Fruit fly (Drosophila melanogaster) whole organism, embryonic: ENCODE results near the gene Ufd1.
A peak's percentile ranks its signal among the peaks of the same experiment; 100 is the strongest.

ENCODE experiments used
- C15 ChIP-seq: fragments of 200-800 bp; sonication (Bioruptor generic); IDR thresholded peaks from 3 replicates; pipeline ENCODE4 v1.3.6; 2022; ENCODE audit warnings: missing biosample characterization, missing genetic modification characterization
- CG10654 ChIP-seq: fragments of 200-800 bp; sonication (Bioruptor generic); optimal IDR thresholded peaks from 2 replicates; lab custom pipeline; 2016; ENCODE audit warnings: missing biosample characterization, missing genetic modification characterization
- CG11456 ChIP-seq: fragments of 200-800 bp; sonication (Bioruptor generic); IDR thresholded peaks from 3 replicates; pipeline ENCODE4 v1.3.6; 2022; ENCODE audit warnings: missing biosample characterization, missing genetic modification characterization
- CG13287 ChIP-seq: fragments of 200-800 bp; sonication (Bioruptor generic); IDR thresholded peaks from 2 replicates; pipeline ENCODE4 v1.3.6; 2022; ENCODE audit warnings: missing biosample characterization, missing genetic modification characterization; ENCODE audit not compliant: partially characterized antibody
- CG13624 ChIP-seq: fragments of 200-800 bp; sonication (Bioruptor generic); optimal IDR thresholded peaks from 2 replicates; lab custom pipeline; 2016; ENCODE audit warnings: missing biosample characterization, missing genetic modification characterization
- CG13775 ChIP-seq: fragments of 200-800 bp; sonication (Bioruptor generic); optimal IDR thresholded peaks from 3 replicates; lab custom pipeline; 2017; ENCODE audit warnings: missing biosample characterization, mild to moderate bottlenecking, missing genetic modification characterization
- CG13894 ChIP-seq: fragments of 200-800 bp; sonication (Bioruptor generic); optimal IDR thresholded peaks from 3 replicates; lab custom pipeline; 2018; ENCODE audit warnings: missing biosample characterization, mild to moderate bottlenecking, missing genetic modification characterization, moderate library complexity
- CG14860 ChIP-seq: fragments of 200-800 bp; sonication (Bioruptor generic); IDR thresholded peaks from 3 replicates; pipeline ENCODE4 v1.3.6; 2022; ENCODE audit warnings: missing biosample characterization, missing genetic modification characterization; ENCODE audit not compliant: partially characterized antibody
- CG14965 ChIP-seq: fragments of 200-800 bp; sonication (Bioruptor generic); optimal IDR thresholded peaks from 2 replicates; lab custom pipeline; 2016; ENCODE audit warnings: missing biosample characterization, missing genetic modification characterization, borderline replicate concordance
- CG15696 ChIP-seq: fragments of 200-800 bp; sonication (Bioruptor generic); optimal IDR thresholded peaks from 2 replicates; lab custom pipeline; 2019; ENCODE audit warnings: missing biosample characterization, mild to moderate bottlenecking, missing genetic modification characterization, moderate library complexity
- CG1647 ChIP-seq: fragments of 200-800 bp; sonication (Bioruptor generic); optimal IDR thresholded peaks from 3 replicates; lab custom pipeline; 2016; ENCODE audit warnings: missing biosample characterization, missing genetic modification characterization
- CG16815 ChIP-seq: fragments of 200-800 bp; sonication (Bioruptor generic); optimal IDR thresholded peaks from 3 replicates; lab custom pipeline; 2017; ENCODE audit warnings: missing biosample characterization, mild to moderate bottlenecking, missing genetic modification characterization
- CG16863 ChIP-seq: fragments of 200-800 bp; sonication (Bioruptor generic); optimal IDR thresholded peaks from 3 replicates; lab custom pipeline; 2016; ENCODE audit warnings: missing biosample characterization, missing genetic modification characterization
- CG17385 ChIP-seq: fragments of 200-800 bp; sonication (Bioruptor generic); optimal IDR thresholded peaks from 3 replicates; lab custom pipeline; 2018; ENCODE audit warnings: missing biosample characterization, mild to moderate bottlenecking, missing genetic modification characterization
- CG30431 ChIP-seq: fragments of 200-800 bp; sonication (Bioruptor generic); optimal IDR thresholded peaks from 2 replicates; lab custom pipeline; 2017; ENCODE audit warnings: missing biosample characterization, missing genetic modification characterization
- CG32767 ChIP-seq: fragments of 200-800 bp; sonication (Bioruptor generic); IDR thresholded peaks from 2 replicates; pipeline ENCODE4 v1.3.6; 2022; ENCODE audit warnings: missing biosample characterization, missing genetic modification characterization
- CG4404 ChIP-seq: fragments of 200-800 bp; sonication (Bioruptor generic); IDR thresholded peaks from 2 replicates; pipeline ENCODE4 v1.3.6; 2022; ENCODE audit warnings: missing biosample characterization, missing genetic modification characterization
- CG4617 ChIP-seq: fragments of 200-800 bp; sonication (Bioruptor generic); optimal IDR thresholded peaks from 3 replicates; lab custom pipeline; 2016; ENCODE audit warnings: missing biosample characterization, missing genetic modification characterization, borderline replicate concordance
- CG6254 ChIP-seq: fragments of 200-800 bp; sonication (Bioruptor generic); optimal IDR thresholded peaks from 3 replicates; lab custom pipeline; 2017; ENCODE audit warnings: mild to moderate bottlenecking, missing biosample characterization, missing genetic modification reagents, missing genetic modification characterization
- CG6683 ChIP-seq: fragments of 200-800 bp; sonication (Bioruptor generic); optimal IDR thresholded peaks from 2 replicates; lab custom pipeline; 2017; ENCODE audit warnings: missing biosample characterization, mild to moderate bottlenecking, missing genetic modification characterization, missing genetic modification reagents
- CG6689 ChIP-seq: fragments of 200-800 bp; sonication (Bioruptor generic); IDR thresholded peaks from 2 replicates; pipeline ENCODE4 v1.3.6; 2022; ENCODE audit warnings: missing biosample characterization, missing genetic modification characterization
- CG7963 ChIP-seq: fragments of 200-800 bp; sonication (Bioruptor generic); IDR thresholded peaks from 3 replicates; pipeline ENCODE4 v1.3.6; 2022; ENCODE audit warnings: missing biosample characterization, missing genetic modification characterization; ENCODE audit not compliant: partially characterized antibody
- CG8290 ChIP-seq, 3 experiments: fragments of 200-800 bp; sonication (Bioruptor generic); optimal IDR thresholded peaks; 2 replicates each; lab custom pipeline; 2016 to 2019; ENCODE audit warnings: missing biosample characterization in 3 of 3, missing genetic modification characterization in 3 of 3, mild to moderate bottlenecking in 2 of 3, moderate library complexity in 1 of 3
- Dip2 ChIP-seq: fragments of 200-800 bp; sonication (Bioruptor generic); IDR thresholded peaks from 2 replicates; pipeline ENCODE4 v1.3.6; 2022; ENCODE audit warnings: missing biosample characterization, missing genetic modification characterization
- Ets65A ChIP-seq: fragments of 200-800 bp; sonication (Bioruptor generic); peaks from one replicate; lab custom pipeline; 2016; ENCODE audit warnings: missing biosample characterization, missing genetic modification characterization
- Hr78 ChIP-seq, 2 experiments: fragments of 200-800 bp in 1 of 2; fragments of >200 bp in 1 of 2; sonication (Bioruptor generic) in 1 of 2; optimal IDR thresholded peaks; 2 replicates each; lab custom pipeline; 2017 to 2019; ENCODE audit warnings: missing biosample characterization in 2 of 2, missing genetic modification characterization in 2 of 2, mild to moderate bottlenecking in 1 of 2, moderate library complexity in 1 of 2
- Lim3 ChIP-seq: fragments of 200-800 bp; sonication (Bioruptor generic); IDR thresholded peaks from 2 replicates; pipeline ENCODE4 v1.3.6; 2022; ENCODE audit warnings: missing biosample characterization, missing genetic modification characterization
- Lpt ChIP-seq: fragments of >200 bp; optimal IDR thresholded peaks from 2 replicates; lab custom pipeline; 2018; ENCODE audit warnings: missing biosample characterization, missing genetic modification characterization
- NC2β ChIP-seq: fragments of 200-800 bp; sonication (Bioruptor generic); optimal IDR thresholded peaks from 2 replicates; lab custom pipeline; 2016; ENCODE audit warnings: missing biosample characterization, missing genetic modification characterization
- Nf-YB ChIP-seq: fragments of 200-800 bp; sonication (Bioruptor generic); optimal IDR thresholded peaks from 3 replicates; lab custom pipeline; 2019; ENCODE audit warnings: missing biosample characterization, mild to moderate bottlenecking, missing genetic modification characterization, moderate library complexity
- Poxn ChIP-seq: fragments of 200-800 bp; sonication (Bioruptor generic); IDR thresholded peaks from 2 replicates; pipeline ENCODE4 v1.3.6; 2022; ENCODE audit warnings: missing biosample characterization, missing genetic modification characterization
- bsh ChIP-seq, 2 experiments: fragments of 200-800 bp; sonication (Bioruptor generic); optimal IDR thresholded peaks; 2 replicates each; lab custom pipeline; 2017 to 2018; ENCODE audit warnings: mild to moderate bottlenecking in 2 of 2, missing biosample characterization in 2 of 2, missing genetic modification characterization in 2 of 2, moderate library complexity in 1 of 2
- croc ChIP-seq: fragments of 200-800 bp; sonication (Bioruptor generic); conservative IDR thresholded peaks from 3 replicates; pipeline ENCODE4 v1.3.6; 2022; ENCODE audit warnings: missing biosample characterization, missing genetic modification characterization
- crp ChIP-seq, 2 experiments: fragments of 200-800 bp; sonication (Bioruptor generic); optimal IDR thresholded peaks; 2 replicates in 1 of 2; 3 replicates in 1 of 2; lab custom pipeline; 2017; ENCODE audit warnings: missing biosample characterization in 2 of 2, missing genetic modification characterization in 2 of 2, mild to moderate bottlenecking in 1 of 2, moderate library complexity in 1 of 2
- fu2 ChIP-seq: fragments of 200-800 bp; sonication (Bioruptor generic); optimal IDR thresholded peaks from 2 replicates; lab custom pipeline; 2016; ENCODE audit warnings: missing biosample characterization, missing genetic modification characterization
- grn ChIP-seq: fragments of 200-800 bp; sonication (Bioruptor generic); optimal IDR thresholded peaks from 3 replicates; lab custom pipeline; 2017; ENCODE audit warnings: missing biosample characterization, missing genetic modification characterization
- jigr1 ChIP-seq: fragments of 200-800 bp; sonication (Bioruptor generic); IDR thresholded peaks from 3 replicates; pipeline ENCODE4 v1.3.6; 2022; ENCODE audit warnings: missing biosample characterization, missing genetic modification characterization
- jing ChIP-seq: fragments of 200-800 bp; sonication (Bioruptor generic); optimal IDR thresholded peaks from 2 replicates; lab custom pipeline; 2018; ENCODE audit warnings: missing biosample characterization, mild to moderate bottlenecking, missing genetic modification characterization
- jumu ChIP-seq: fragments of 200-800 bp; sonication (Bioruptor generic); optimal IDR thresholded peaks from 3 replicates; lab custom pipeline; 2016; ENCODE audit warnings: missing biosample characterization, missing genetic modification characterization
- oc ChIP-seq: fragments of 200-800 bp; sonication (Bioruptor generic); optimal IDR thresholded peaks from 2 replicates; lab custom pipeline; 2018; ENCODE audit warnings: missing biosample characterization, mild to moderate bottlenecking, missing genetic modification characterization, moderate library complexity
- odd ChIP-seq: fragments of 200-800 bp; sonication (Bioruptor generic); optimal IDR thresholded peaks from 2 replicates; lab custom pipeline; 2017; ENCODE audit warnings: missing biosample characterization, mild to moderate bottlenecking, missing genetic modification characterization
- sc ChIP-seq, 3 experiments: fragments of >200 bp in 2 of 3; fragments of 200-800 bp in 1 of 3; sonication (Bioruptor generic) in 1 of 3; optimal IDR thresholded peaks; 2 replicates in 2 of 3; 3 replicates in 1 of 3; lab custom pipeline; 2017; ENCODE audit warnings: mild to moderate bottlenecking in 1 of 3, missing biosample characterization in 1 of 3, missing genetic modification characterization in 1 of 3, missing genetic modification reagents in 1 of 3
- sisA ChIP-seq: fragments of 200-800 bp; sonication (Bioruptor generic); IDR thresholded peaks from 2 replicates; pipeline ENCODE4 v1.3.6; 2022; ENCODE audit warnings: missing biosample characterization, missing genetic modification characterization
- sob ChIP-seq: fragments of 200-800 bp; sonication (Bioruptor generic); IDR thresholded peaks from 2 replicates; pipeline ENCODE4 v1.3.6; 2022; ENCODE audit warnings: missing biosample characterization, missing genetic modification characterization
- tin ChIP-seq: fragments of 200-800 bp; sonication (Bioruptor generic); optimal IDR thresholded peaks from 3 replicates; lab custom pipeline; 2016; ENCODE audit warnings: missing biosample characterization, missing genetic modification characterization
- wek ChIP-seq: fragments of 200-800 bp; sonication (Bioruptor generic); optimal IDR thresholded peaks from 3 replicates; lab custom pipeline; 2018; ENCODE audit warnings: missing biosample characterization, mild to moderate bottlenecking, missing genetic modification characterization, moderate library complexity
- zf30C ChIP-seq: fragments of 200-800 bp; sonication (Bioruptor generic); optimal IDR thresholded peaks from 3 replicates; lab custom pipeline; 2018; ENCODE audit warnings: missing biosample characterization, mild to moderate bottlenecking, missing genetic modification characterization

Ufd1 gene

dm6 chr3L:11089805-11090440 lies 33.1 kb downstream of the Ufd1 start (continued):
- TF ChIP-seq CG6254 (GFP tag; lab: Kevin White, UChicago): peak; percentile 85
- TF ChIP-seq CG32767 (GFP tag; lab: Robert Waterston, UW): peak; percentile 74
- TF ChIP-seq jigr1 (GFP tag; lab: Robert Waterston, UW): 0 out of 3 replicates have a peak, but pooled peaks have one; percentile 73
- no peak for TF ChIP-seq CG13894 (tag; lab: Kevin White, UChicago)
- TF ChIP-seq wek: peak; percentile 78
- TF ChIP-seq CG15696 (tag; lab: Kevin White, UChicago): peak; percentile 93
- peak in 1 of 2 experiments; percentile 87 for TF ChIP-seq Hr78 (GFP tag; optimal IDR thresholded peaks at IDR 0.05; lab: Kevin White, UChicago)
- TF ChIP-seq CG11456 (GFP tag; lab: Robert Waterston, UW): no peak
- TF ChIP-seq Dip2 (GFP tag; lab: Robert Waterston, UW): no peak; the same call in 1 of the 2 replicates
- TF ChIP-seq CG4404 (GFP tag; lab: Robert Waterston, UW): peak; percentile 65
- TF ChIP-seq CG14860 (GFP tag; lab: Robert Waterston, UW): peak; percentile 47; the same call in 1 of the 3 replicates
- peak; percentile 96 for TF ChIP-seq Ets65A (GFP tag; lab: Kevin White, UChicago)
- TF ChIP-seq croc: peak; percentile 68
- TF ChIP-seq CG10654 (GFP tag; lab: Kevin White, UChicago): peak; percentile 52
- TF ChIP-seq sisA (GFP tag; lab: Robert Waterston, UW): peak; percentile 74
- no peak for TF ChIP-seq CG7963 (GFP tag; lab: Robert Waterston, UW)
- peak; percentile 69; the same call in 1 of the 2 replicates for TF ChIP-seq sob (GFP tag; lab: Robert Waterston, UW)
- TF ChIP-seq CG1647 (GFP tag; lab: Kevin White, UChicago): peak; percentile 73
- TF ChIP-seq CG13775: peak; percentile 92
- peak; percentile 33; the same call in 1 of the 2 replicates for TF ChIP-seq Lim3
- TF ChIP-seq CG30431: peak; percentile 87
- TF ChIP-seq CG13287 (GFP tag; lab: Robert Waterston, UW): peak; percentile 47; the same call in 1 of the 2 replicates
- TF ChIP-seq zf30C (GFP tag; lab: Kevin White, UChicago): no peak
- TF ChIP-seq NC2β (GFP tag; lab: Kevin White, UChicago): peak; percentile 79
- TF ChIP-seq grn: peak; percentile 74
- TF ChIP-seq crp (GFP tag; optimal IDR thresholded peaks at IDR 0.05; lab: Kevin White, UChicago): peak; percentile 27 to 62
- TF ChIP-seq CG6689 (GFP tag; lab: Robert Waterston, UW): peak; percentile 90
- TF ChIP-seq CG4617: peak; percentile 64
- peak; percentile 83 for TF ChIP-seq Nf-YB (GFP tag; lab: Kevin White, UChicago)
- peak; percentile 86 for TF ChIP-seq CG16815
- peak; percentile 82 for TF ChIP-seq CG6683 (GFP tag; lab: Kevin White, UChicago)
- TF ChIP-seq tin (GFP tag; lab: Kevin White, UChicago): peak; percentile 87
- TF ChIP-seq CG14965: peak; percentile 65
- TF ChIP-seq Lpt (GFP tag; lab: Kevin White, UChicago): no peak
- TF ChIP-seq Poxn (GFP tag; lab: Robert Waterston, UW): no peak
- TF ChIP-seq CG17385: peak; percentile 91
- TF ChIP-seq sc (optimal IDR thresholded peaks at IDR 0.05; lab: Kevin White, UChicago): no peak
- TF ChIP-seq sc (GFP tag; optimal IDR thresholded peaks at IDR 0.05; lab: Kevin White, UChicago): peak; percentile 89
- TF ChIP-seq jing (GFP tag; lab: Kevin White, UChicago): peak; percentile 79
- 0 out of 3 replicates have a peak, but pooled peaks have one; percentile 39 for TF ChIP-seq C15
- peak; percentile 45 for TF ChIP-seq CG8290 (GFP tag; optimal IDR thresholded peaks at IDR 0.05; lab: Kevin White, UChicago)
- peak; percentile 52 to 73 for TF ChIP-seq CG8290 (tag; optimal IDR thresholded peaks at IDR 0.05; lab: Kevin White, UChicago)
- peak; percentile 96 for TF ChIP-seq odd (GFP tag; lab: Kevin White, UChicago)
- peak; percentile 87 for TF ChIP-seq CG16863 (GFP tag; lab: Kevin White, UChicago)
- peak; percentile 26 for TF ChIP-seq CG13624 (GFP tag; lab: Kevin White, UChicago)
- peak; percentile 81 for TF ChIP-seq oc (tag; lab: Kevin White, UChicago)
- peak; percentile 68 for TF ChIP-seq jumu (GFP tag; lab: Kevin White, UChicago)
- TF ChIP-seq bsh (GFP tag; optimal IDR thresholded peaks at IDR 0.05; lab: Kevin White, UChicago): peak; percentile 58 to 89
- peak; percentile 51 for TF ChIP-seq fu2
